Worm (Caenorhabditis elegans) whole organism, L3 larva: ENCODE measurements around the gene C16D2.1.

ENCODE experiments used
- ceh-82 ChIP-seq: fragments of 150-350 bp; optimal IDR thresholded peaks from 2 replicates; lab custom pipeline; 2014; ENCODE audit warnings: missing biosample characterization, missing genetic modification characterization
- egl-27 ChIP-seq: sonication (generic microtip); optimal IDR thresholded peaks from 4 replicates; lab custom pipeline; 2017; ENCODE audit warnings: missing biosample characterization, missing genetic modification reagents, missing genetic modification characterization
- elt-1 ChIP-seq: fragments of 150-350 bp; optimal IDR thresholded peaks from 2 replicates; lab custom pipeline; 2014; ENCODE audit warnings: missing biosample characterization, missing genetic modification characterization
- jun-1 ChIP-seq: fragments of 150-350 bp; optimal IDR thresholded peaks from 2 replicates; lab custom pipeline; 2014; ENCODE audit warnings: missing biosample characterization, missing genetic modification reagents, missing genetic modification characterization
- lin-15B ChIP-seq: fragments of 150-350 bp; optimal IDR thresholded peaks from 2 replicates; lab custom pipeline; 2014; ENCODE audit warnings: missing biosample characterization, missing genetic modification characterization
- mdl-1 ChIP-seq: fragments of 150-350 bp; optimal IDR thresholded peaks from 2 replicates; lab custom pipeline; 2014; ENCODE audit warnings: missing biosample characterization, missing genetic modification characterization
- nhr-23 ChIP-seq: fragments of 150-350 bp; optimal IDR thresholded peaks from 2 replicates; lab custom pipeline; 2014; ENCODE audit warnings: missing biosample characterization, missing genetic modification reagents, missing genetic modification characterization
- pha-4 ChIP-seq: fragments of 150-350 bp; optimal IDR thresholded peaks from 2 replicates; lab custom pipeline; 2014; ENCODE audit warnings: missing biosample characterization, missing genetic modification reagents, missing genetic modification characterization
- pqm-1 ChIP-seq: fragments of 150-350 bp; optimal IDR thresholded peaks from 2 replicates; lab custom pipeline; 2017; ENCODE audit warnings: missing biosample characterization, missing genetic modification characterization, inconsistent platforms

DNA sequence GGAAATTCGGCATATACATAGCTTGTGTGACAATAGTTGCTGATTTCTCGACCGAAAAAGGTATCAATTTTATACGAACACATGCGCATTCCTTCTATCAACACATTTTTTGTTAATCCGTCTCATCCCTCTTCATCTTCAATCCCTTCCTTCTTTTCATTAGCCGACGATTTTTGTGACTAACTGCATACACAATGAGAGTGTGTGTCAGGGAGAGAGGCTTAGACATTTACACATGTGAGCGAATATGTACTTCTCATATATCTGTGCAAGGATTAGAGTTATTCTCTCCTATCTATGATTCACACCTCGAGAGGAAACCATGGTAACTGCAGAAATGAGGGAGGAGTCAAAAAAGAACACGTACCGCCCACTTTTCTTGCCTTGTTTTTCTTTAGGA lies 1.1 kb upstream of the C16D2.1 start:
- TF ChIP-seq egl-27 (tag; lab: Kevin White, UChicago) = no peak
- TF ChIP-seq pqm-1 = no peak
- no peak for TF ChIP-seq elt-1
- TF ChIP-seq jun-1 (tag; lab: Kevin White, UChicago) = no peak
- TF ChIP-seq mdl-1 (tag; lab: Kevin White, UChicago) = no peak
- TF ChIP-seq nhr-23 (tag; lab: Kevin White, UChicago) = no peak
- TF ChIP-seq lin-15B (tag; lab: Kevin White, UChicago) = no peak
- TF ChIP-seq ceh-82 (tag; lab: Kevin White, UChicago) = no peak
- TF ChIP-seq pha-4 (tag; lab: Kevin White, UChicago) = no peak
